Worm (Caenorhabditis elegans) whole organism, L1 larva: Measurements from ENCODE around the gene T20B12.7.
A peak's percentile ranks its signal among the peaks of the same experiment; 100 is the strongest.

ENCODE experiments used
- C04F5.9 ChIP-seq: sonication (generic microtip); optimal IDR thresholded peaks from 2 replicates; lab custom pipeline; 2016; ENCODE audit warnings: missing genetic modification characterization, missing compliant biosample characterization
- C16A3.4 ChIP-seq: fragments of 150-350 bp; optimal IDR thresholded peaks from 2 replicates; lab custom pipeline; 2014; ENCODE audit warnings: missing biosample characterization, missing genetic modification characterization
- F16B12.6 ChIP-seq: fragments of 150-350 bp; optimal IDR thresholded peaks from 2 replicates; lab custom pipeline; 2014; ENCODE audit warnings: missing biosample characterization, missing genetic modification characterization
- alr-1 ChIP-seq: fragments of 200-800 bp; sonication (Bioruptor generic); optimal IDR thresholded peaks from 2 replicates; lab custom pipeline; 2018; ENCODE audit warnings: borderline replicate concordance, mild to moderate bottlenecking, missing genetic modification characterization, missing compliant biosample characterization
- ama-1 ChIP-seq: fragments of 150-350 bp; optimal IDR thresholded peaks from 2 replicates; lab custom pipeline; 2014
- ceh-8 ChIP-seq: fragments of 200-800 bp; sonication (Bioruptor generic); optimal IDR thresholded peaks from 2 replicates; lab custom pipeline; 2018; ENCODE audit warnings: mild to moderate bottlenecking, missing genetic modification characterization, moderate library complexity, missing compliant biosample characterization
- dpl-1 ChIP-seq, 3 experiments: fragments of 150-350 bp in 2 of 3; sonication (generic microtip) in 1 of 3; optimal IDR thresholded peaks; 2 replicates each; lab custom pipeline; 2014 to 2017; ENCODE audit warnings: missing biosample characterization in 3 of 3, missing genetic modification characterization in 3 of 3, missing genetic modification reagents in 3 of 3
- dsc-1 ChIP-seq: sonication (generic microtip); optimal IDR thresholded peaks from 2 replicates; lab custom pipeline; 2016; ENCODE audit warnings: mild to moderate bottlenecking, missing genetic modification characterization, missing compliant biosample characterization
- egl-13 ChIP-seq: sonication (generic microtip); optimal IDR thresholded peaks from 2 replicates; lab custom pipeline; 2016; ENCODE audit warnings: missing genotype, missing genetic modification reagents, missing genetic modification characterization, missing compliant biosample characterization
- elt-3 ChIP-seq, 6 experiments: fragments of 150-350 bp in 1 of 6; sonication (generic microtip); optimal IDR thresholded peaks; 2 replicates each; lab custom pipeline; 2017 to 2018; ENCODE audit warnings: missing biosample characterization in 6 of 6, missing genetic modification characterization in 6 of 6, inconsistent platforms in 1 of 6
- fkh-10 ChIP-seq: sonication (generic microtip); optimal IDR thresholded peaks from 2 replicates; lab custom pipeline; 2017; ENCODE audit warnings: missing biosample characterization, missing genetic modification reagents, missing genetic modification characterization
- fkh-4 ChIP-seq: sonication (generic microtip); optimal IDR thresholded peaks from 2 replicates; lab custom pipeline; 2016; ENCODE audit warnings: missing compliant biosample characterization, missing genetic modification characterization, borderline replicate concordance
- grh-1 ChIP-seq: fragments of 200-800 bp; sonication (Bioruptor generic); IDR thresholded peaks from 2 replicates; pipeline ENCODE4 v1.3.6; 2022; ENCODE audit warnings: missing genetic modification reagents, missing genetic modification characterization, missing compliant biosample characterization
- hlh-4 ChIP-seq: sonication (generic microtip); optimal IDR thresholded peaks from 2 replicates; lab custom pipeline; 2016; ENCODE audit warnings: mild to moderate bottlenecking, missing genetic modification characterization, missing compliant biosample characterization
- hpl-2 ChIP-seq: fragments of 150-350 bp; optimal IDR thresholded peaks from 2 replicates; lab custom pipeline; 2014; ENCODE audit warnings: missing biosample characterization, missing genetic modification reagents, missing genetic modification characterization
- lin-13 ChIP-seq: fragments of 150-350 bp; optimal IDR thresholded peaks from 2 replicates; lab custom pipeline; 2014; ENCODE audit warnings: missing biosample characterization, missing genetic modification reagents, missing genetic modification characterization
- lin-14 ChIP-seq: fragments of 200-800 bp; sonication (Bioruptor generic); optimal IDR thresholded peaks from 2 replicates; lab custom pipeline; 2018; ENCODE audit warnings: mild to moderate bottlenecking, missing genetic modification characterization, moderate library complexity, missing compliant biosample characterization
- lin-15B ChIP-seq: fragments of 150-350 bp; sonication (generic microtip); optimal IDR thresholded peaks from 3 replicates; lab custom pipeline; 2014; ENCODE audit warnings: missing biosample characterization, missing genetic modification characterization
- lin-35 ChIP-seq, 2 experiments: fragments of 150-350 bp; optimal IDR thresholded peaks; 2 replicates each; lab custom pipeline; 2014; ENCODE audit warnings: missing biosample characterization in 2 of 2, missing genetic modification characterization in 2 of 2, missing genetic modification reagents in 2 of 2
- lin-39 ChIP-seq: fragments of 150-350 bp; optimal IDR thresholded peaks from 2 replicates; lab custom pipeline; 2014; ENCODE audit warnings: missing biosample characterization, missing genetic modification reagents, missing genetic modification characterization
- mab-9 ChIP-seq: fragments of 200-800 bp; sonication (Bioruptor generic); IDR thresholded peaks from 2 replicates; pipeline ENCODE4 v1.3.6; 2022; ENCODE audit warnings: missing genetic modification reagents, missing genetic modification characterization, missing compliant biosample characterization
- mdl-1 ChIP-seq, 2 experiments: fragments of 150-350 bp; optimal IDR thresholded peaks; 2 replicates each; lab custom pipeline; 2014 to 2017; ENCODE audit warnings: missing biosample characterization in 2 of 2, missing genetic modification characterization in 2 of 2, inconsistent platforms in 1 of 2
- mef-2 ChIP-seq: fragments of 150-350 bp; optimal IDR thresholded peaks from 2 replicates; lab custom pipeline; 2014; ENCODE audit warnings: missing biosample characterization, missing genetic modification characterization
- mep-1 ChIP-seq: fragments of 150-350 bp; optimal IDR thresholded peaks from 2 replicates; lab custom pipeline; 2014; ENCODE audit warnings: missing biosample characterization, missing genetic modification characterization
- nhr-11 ChIP-seq: fragments of 150-350 bp; optimal IDR thresholded peaks from 2 replicates; lab custom pipeline; 2014; ENCODE audit warnings: missing biosample characterization, missing genetic modification characterization
- nhr-19 ChIP-seq: fragments of 200-800 bp; sonication (Bioruptor generic); conservative IDR thresholded peaks from 2 replicates; pipeline ENCODE4 v1.3.6; 2022; ENCODE audit warnings: missing genetic modification characterization, missing compliant biosample characterization
- nhr-20 ChIP-seq: sonication (generic microtip); optimal IDR thresholded peaks from 2 replicates; lab custom pipeline; 2016; ENCODE audit warnings: mild to moderate bottlenecking, missing genetic modification characterization, missing compliant biosample characterization
- nhr-237 ChIP-seq: fragments of 150-350 bp; optimal IDR thresholded peaks from 2 replicates; lab custom pipeline; 2014; ENCODE audit warnings: missing biosample characterization, missing genetic modification characterization
- nhr-47 ChIP-seq: sonication (generic microtip); optimal IDR thresholded peaks from 2 replicates; lab custom pipeline; 2016; ENCODE audit warnings: mild to moderate bottlenecking, missing genetic modification characterization, moderate library complexity, missing compliant biosample characterization
- nhr-71 ChIP-seq: sonication (generic microtip); optimal IDR thresholded peaks from 2 replicates; lab custom pipeline; 2016; ENCODE audit warnings: mild to moderate bottlenecking, missing genetic modification characterization, moderate library complexity, missing compliant biosample characterization
- nhr-76 ChIP-seq: sonication (generic microtip); optimal IDR thresholded peaks from 2 replicates; lab custom pipeline; 2017; ENCODE audit warnings: missing biosample characterization, missing genetic modification characterization
- nhr-77 ChIP-seq: fragments of 150-350 bp; optimal IDR thresholded peaks from 2 replicates; lab custom pipeline; 2014; ENCODE audit warnings: missing biosample characterization, missing genetic modification characterization
- nhr-85 ChIP-seq: sonication (generic microtip); peaks from one replicate; lab custom pipeline; 2016; ENCODE audit warnings: missing genetic modification characterization, inconsistent platforms, missing compliant biosample characterization
- pag-3 ChIP-seq: sonication (generic microtip); optimal IDR thresholded peaks from 2 replicates; lab custom pipeline; 2017; ENCODE audit warnings: missing genetic modification characterization, mild to moderate bottlenecking, missing compliant biosample characterization, antibody characterized with exemption, borderline replicate concordance; ENCODE audit not compliant: insufficient read depth
- pax-3 ChIP-seq: fragments of 200-800 bp; sonication (Bioruptor generic); optimal IDR thresholded peaks from 2 replicates; lab custom pipeline; 2018; ENCODE audit warnings: mild to moderate bottlenecking, missing genetic modification characterization, moderate library complexity, missing compliant biosample characterization
- skn-1 ChIP-seq: fragments of 150-350 bp; optimal IDR thresholded peaks from 2 replicates; lab custom pipeline; 2014; ENCODE audit warnings: missing biosample characterization, missing genetic modification characterization
- snu-23 ChIP-seq: sonication (generic microtip); optimal IDR thresholded peaks from 2 replicates; lab custom pipeline; 2016; ENCODE audit warnings: missing genetic modification characterization, missing compliant biosample characterization
- sox-4 ChIP-seq: sonication (generic microtip); optimal IDR thresholded peaks from 2 replicates; lab custom pipeline; 2016; ENCODE audit warnings: missing genetic modification characterization, missing compliant biosample characterization
- sptf-1 ChIP-seq: fragments of 150-350 bp; optimal IDR thresholded peaks from 2 replicates; lab custom pipeline; 2014; ENCODE audit warnings: missing biosample characterization, missing genetic modification characterization
- tbx-2 ChIP-seq: sonication (generic microtip); optimal IDR thresholded peaks from 2 replicates; lab custom pipeline; 2016; ENCODE audit warnings: missing genetic modification characterization, missing compliant biosample characterization
- tlp-1 ChIP-seq: fragments of 150-350 bp; optimal IDR thresholded peaks from 2 replicates; lab custom pipeline; 2014; ENCODE audit warnings: missing biosample characterization, missing genetic modification characterization
- unc-130 ChIP-seq: fragments of 150-350 bp; optimal IDR thresholded peaks from 2 replicates; lab custom pipeline; 2017; ENCODE audit warnings: missing biosample characterization, missing genetic modification characterization, inconsistent platforms
- unc-62 ChIP-seq: fragments of 150-350 bp; optimal IDR thresholded peaks from 2 replicates; lab custom pipeline; 2014; ENCODE audit warnings: missing biosample characterization, missing genetic modification reagents, missing genetic modification characterization
- unc-86 ChIP-seq: sonication (generic microtip); optimal IDR thresholded peaks from 2 replicates; lab custom pipeline; 2016; ENCODE audit warnings: missing genetic modification characterization, missing compliant biosample characterization
- zag-1 ChIP-seq: fragments of 150-350 bp; optimal IDR thresholded peaks from 2 replicates; lab custom pipeline; 2014; ENCODE audit warnings: missing biosample characterization, missing genetic modification characterization
- ztf-11 ChIP-seq, 2 experiments: sonication (generic microtip); optimal IDR thresholded peaks; 2 replicates each; lab custom pipeline; 2016 to 2017; ENCODE audit warnings: missing genetic modification characterization in 2 of 2, missing biosample characterization in 1 of 2, missing compliant biosample characterization in 1 of 2
- ztf-4 ChIP-seq: fragments of 150-350 bp; optimal IDR thresholded peaks from 2 replicates; lab custom pipeline; 2014; ENCODE audit warnings: missing biosample characterization, missing genetic modification characterization

The T20B12.7 gene

DNA sequence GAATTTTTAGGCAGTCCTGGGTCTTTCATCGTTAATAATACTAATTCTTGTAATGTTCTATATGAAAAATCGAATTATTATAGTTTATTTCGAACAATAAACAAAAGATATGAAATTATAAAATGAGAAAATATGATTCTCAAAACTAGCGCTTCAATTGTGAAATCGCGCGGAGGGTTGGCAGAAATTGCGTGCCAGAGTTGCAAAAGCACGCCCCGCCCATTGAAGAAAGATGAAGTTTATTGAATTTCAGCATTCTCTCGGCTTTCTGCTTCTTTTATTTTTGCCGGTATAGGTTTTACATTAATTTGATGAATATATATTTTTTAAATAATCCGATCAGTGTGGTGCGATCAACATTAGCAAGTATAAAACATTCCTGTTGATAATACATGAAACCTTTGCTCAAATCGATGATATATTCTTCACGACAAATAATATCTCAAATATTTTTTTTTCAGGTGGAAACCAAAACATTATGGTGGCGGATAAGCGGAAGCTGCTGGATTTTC is 19.8 kb downstream of the T20B12.7 start, which contains the start of the genes eco-1 and hmgr-1 (continued):
- TF ChIP-seq pag-3 (tag; lab: Kevin White, UChicago) (no peak), mdl-1 (tag; optimal IDR thresholded peaks at IDR 0.05; lab: Kevin White, UChicago) (peak in 1 of 2 experiments; percentile 15), sox-4 (tag; lab: Kevin White, UChicago) (no peak), dsc-1 (tag; lab: Kevin White, UChicago) (peak; percentile 28), nhr-47 (tag; lab: Kevin White, UChicago) (peak; percentile 50), grh-1 (no peak), nhr-71 (tag; lab: Kevin White, UChicago) (peak; percentile 59), nhr-85 (tag; lab: Kevin White, UChicago) (no peak), nhr-19 (GFP tag; lab: Robert Waterston, UW) (peak; percentile 27), nhr-11 (tag; lab: Kevin White, UChicago) (no peak), mep-1 (peak; percentile 52), F16B12.6 (tag; lab: Kevin White, UChicago) (peak; percentile 42), dpl-1 (GFP tag; optimal IDR thresholded peaks at IDR 0.05; lab: Kevin White, UChicago) (peak; percentile 65 to 83 (median 76)), nhr-237 (tag; lab: Kevin White, UChicago) (no peak), sptf-1 (tag; lab: Kevin White, UChicago) (no peak), skn-1 (tag; lab: Kevin White, UChicago) (peak; percentile 50), hlh-4 (no peak)

DNA sequence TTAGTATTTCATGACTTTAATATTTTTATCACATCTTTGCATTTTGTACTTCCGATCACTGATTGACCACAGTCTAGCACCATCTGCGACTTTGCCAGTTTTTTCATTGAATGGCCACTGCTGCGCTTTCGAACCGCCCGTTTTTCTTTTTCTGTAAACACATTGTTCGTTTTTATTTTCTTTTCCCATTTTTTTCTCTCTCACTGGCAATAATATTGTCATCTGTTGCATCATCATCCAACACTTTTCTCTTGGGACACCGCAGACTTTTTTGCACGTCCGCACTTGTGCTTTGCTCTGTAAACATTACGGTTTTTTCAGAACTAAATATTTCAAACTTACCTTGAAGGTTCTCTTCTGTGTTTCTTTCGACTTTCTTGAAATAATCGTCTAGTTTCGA is 20.2 kb downstream of the T20B12.7 start:
- TF ChIP-seq snu-23 (GFP tag; lab: Kevin White, UChicago), result peak; percentile 17
- TF ChIP-seq nhr-76, result no peak
- TF ChIP-seq ztf-4, result no peak
- TF ChIP-seq lin-35 (GFP tag; optimal IDR thresholded peaks at IDR 0.05; lab: Kevin White, UChicago), result no peak
- TF ChIP-seq zag-1 (tag; lab: Kevin White, UChicago), result no peak
- TF ChIP-seq mab-9, result no peak
- TF ChIP-seq elt-3 (tag; optimal IDR thresholded peaks at IDR 0.05; lab: Kevin White, UChicago), result peak in 1 of 6 experiments; percentile 20
- TF ChIP-seq mef-2 (tag; lab: Kevin White, UChicago), result no peak
- TF ChIP-seq unc-62 (GFP tag; lab: Kevin White, UChicago), result no peak
- TF ChIP-seq nhr-20, result peak; percentile 58
- peak; percentile 56 for TF ChIP-seq lin-14 (GFP tag; lab: Kevin White, UChicago)
- TF ChIP-seq fkh-4 (tag; lab: Kevin White, UChicago), result no peak
- no peak for TF ChIP-seq tlp-1 (tag; lab: Kevin White, UChicago)
- TF ChIP-seq pax-3 (tag; lab: Kevin White, UChicago), result no peak

ce11 chrIII:7357356-7357755 is 21.5 kb downstream of the T20B12.7 start, which contains the start of gene F08F8.10:
Gene F08F8.10 (minus strand): TSS chrIII:7357393.
- no peak for TF ChIP-seq C04F5.9
- peak; percentile 61 for TF ChIP-seq snu-23 (GFP tag; lab: Kevin White, UChicago)
- TF ChIP-seq nhr-77 (tag; lab: Kevin White, UChicago), result no peak
- no peak for TF ChIP-seq pag-3 (tag; lab: Kevin White, UChicago)
- no peak for TF ChIP-seq alr-1 (tag; lab: Kevin White, UChicago)
- TF ChIP-seq hpl-2 (GFP tag; lab: Kevin White, UChicago), result no peak
- TF ChIP-seq lin-13, result no peak
- TF ChIP-seq ceh-8 (GFP tag; lab: Kevin White, UChicago), result no peak
- TF ChIP-seq C16A3.4 (tag; lab: Kevin White, UChicago), result peak; percentile 24
- peak; percentile 33 to 65 (median 47) for TF ChIP-seq dpl-1 (GFP tag; optimal IDR thresholded peaks at IDR 0.05; lab: Kevin White, UChicago)
- TF ChIP-seq ztf-11 (tag; optimal IDR thresholded peaks at IDR 0.05; lab: Kevin White, UChicago), result no peak
- peak; percentile 52 for TF ChIP-seq lin-14 (GFP tag; lab: Kevin White, UChicago)
- TF ChIP-seq fkh-4 (tag; lab: Kevin White, UChicago), result no peak
- peak; percentile 92 for TF ChIP-seq unc-86 (tag; lab: Kevin White, UChicago)
- TF ChIP-seq lin-39 (tag; lab: Kevin White, UChicago), result no peak
- no peak for TF ChIP-seq ztf-4
- no peak for TF ChIP-seq lin-15B
- peak; percentile 35 for TF ChIP-seq nhr-47 (tag; lab: Kevin White, UChicago)
- TF ChIP-seq nhr-11 (tag; lab: Kevin White, UChicago), result no peak
- no peak for TF ChIP-seq ama-1 (lab: Kevin White, UChicago)
- TF ChIP-seq grh-1, result no peak
- peak; percentile 56 for TF ChIP-seq nhr-85 (tag; lab: Kevin White, UChicago)
- peak; percentile 33 for TF ChIP-seq unc-130
- no peak for TF ChIP-seq egl-13 (tag; lab: Kevin White, UChicago)
- peak; percentile 9 for TF ChIP-seq tbx-2 (tag; lab: Kevin White, UChicago)
- no peak for TF ChIP-seq nhr-237 (tag; lab: Kevin White, UChicago)
- TF ChIP-seq hlh-4, result no peak
- TF ChIP-seq nhr-71 (tag; lab: Kevin White, UChicago), result peak; percentile 56
- TF ChIP-seq nhr-76, result no peak
- TF ChIP-seq nhr-19 (GFP tag; lab: Robert Waterston, UW), result no peak
- no peak for TF ChIP-seq fkh-10 (GFP tag; lab: Kevin White, UChicago)
